Fruit fly (Drosophila melanogaster) whole organism, embryonic: ENCODE results near the gene Hsp110.

Source experiments
- Abd-B ChIP-seq: fragments of 200-800 bp; sonication (Bioruptor generic); optimal IDR thresholded peaks from 2 replicates; lab custom pipeline; 2018; ENCODE audit warnings: missing biosample characterization, mild to moderate bottlenecking, missing genetic modification characterization, moderate library complexity
- Ada2b ChIP-seq: fragments of 200-800 bp; sonication (Bioruptor generic); IDR thresholded peaks from 2 replicates; pipeline ENCODE4 v1.3.6; 2022; ENCODE audit warnings: missing biosample characterization, missing genetic modification characterization
- CG10267 ChIP-seq: fragments of 200-800 bp; sonication (Bioruptor generic); optimal IDR thresholded peaks from 2 replicates; lab custom pipeline; 2018; ENCODE audit warnings: missing biosample characterization, mild to moderate bottlenecking, missing genetic modification characterization, moderate library complexity
- CG10979 ChIP-seq: fragments of 200-800 bp; sonication (Bioruptor generic); optimal IDR thresholded peaks from 2 replicates; lab custom pipeline; 2018; ENCODE audit warnings: missing biosample characterization, mild to moderate bottlenecking, missing genetic modification characterization, moderate library complexity
- CG12155 ChIP-seq: fragments of 200-800 bp; sonication (Bioruptor generic); optimal IDR thresholded peaks from 3 replicates; lab custom pipeline; 2016; ENCODE audit warnings: missing biosample characterization, missing genetic modification characterization
- CG1233 ChIP-seq: fragments of 200-800 bp; sonication (Bioruptor generic); optimal IDR thresholded peaks from 4 replicates; lab custom pipeline; 2018; ENCODE audit warnings: missing biosample characterization, mild to moderate bottlenecking, missing genetic modification characterization
- CG13775 ChIP-seq: fragments of 200-800 bp; sonication (Bioruptor generic); optimal IDR thresholded peaks from 3 replicates; lab custom pipeline; 2017; ENCODE audit warnings: missing biosample characterization, mild to moderate bottlenecking, missing genetic modification characterization
- CG15601 ChIP-seq: fragments of 200-800 bp; sonication (Bioruptor generic); optimal IDR thresholded peaks from 3 replicates; lab custom pipeline; 2019; ENCODE audit warnings: missing biosample characterization, mild to moderate bottlenecking, missing genetic modification characterization, moderate library complexity
- CG16779 ChIP-seq: fragments of 200-800 bp; sonication (Bioruptor generic); IDR thresholded peaks from 2 replicates; pipeline ENCODE4 v1.3.6; 2022; ENCODE audit warnings: missing biosample characterization, missing genetic modification characterization
- CG1832 ChIP-seq: fragments of 200-800 bp; sonication (Bioruptor generic); optimal IDR thresholded peaks from 2 replicates; lab custom pipeline; 2017; ENCODE audit warnings: missing biosample characterization, mild to moderate bottlenecking, missing genetic modification characterization, inconsistent platforms
- CG3065 ChIP-seq: fragments of 200-800 bp; sonication (Bioruptor generic); optimal IDR thresholded peaks from 2 replicates; lab custom pipeline; 2016; ENCODE audit warnings: missing biosample characterization, missing genetic modification characterization
- CG34422 ChIP-seq: fragments of 200-800 bp; sonication (Bioruptor generic); IDR thresholded peaks from 3 replicates; pipeline ENCODE4 v1.3.6; 2022; ENCODE audit warnings: missing biosample characterization, missing genetic modification characterization
- CG7839 ChIP-seq: fragments of 200-800 bp; sonication (Bioruptor generic); optimal IDR thresholded peaks from 3 replicates; lab custom pipeline; 2018; ENCODE audit warnings: missing biosample characterization, mild to moderate bottlenecking, missing genetic modification characterization, moderate library complexity
- CG8359 ChIP-seq: fragments of 200-800 bp; sonication (Bioruptor generic); optimal IDR thresholded peaks from 2 replicates; lab custom pipeline; 2017; ENCODE audit warnings: missing biosample characterization, mild to moderate bottlenecking, missing genetic modification characterization, borderline replicate concordance
- CG9609 ChIP-seq: fragments of 200-800 bp; sonication (Bioruptor generic); optimal IDR thresholded peaks from 3 replicates; lab custom pipeline; 2016; ENCODE audit warnings: missing biosample characterization, missing genetic modification characterization
- CG9876 ChIP-seq: fragments of 200-800 bp; sonication (Bioruptor generic); optimal IDR thresholded peaks from 2 replicates; lab custom pipeline; 2016; ENCODE audit warnings: missing biosample characterization, missing genetic modification characterization
- Dip2 ChIP-seq: fragments of 200-800 bp; sonication (Bioruptor generic); IDR thresholded peaks from 2 replicates; pipeline ENCODE4 v1.3.6; 2022; ENCODE audit warnings: missing biosample characterization, missing genetic modification characterization
- Doc3 ChIP-seq: fragments of 200-800 bp; sonication (Bioruptor generic); IDR thresholded peaks from 3 replicates; pipeline ENCODE4 v1.3.6; 2022; ENCODE audit warnings: missing biosample characterization, missing genetic modification characterization; ENCODE audit not compliant: partially characterized antibody
- Fer3 ChIP-seq: fragments of 200-800 bp; sonication (Bioruptor generic); optimal IDR thresholded peaks from 2 replicates; lab custom pipeline; 2018; ENCODE audit warnings: missing biosample characterization, mild to moderate bottlenecking, missing genetic modification characterization, moderate library complexity
- HLH54F ChIP-seq: fragments of 200-800 bp; sonication (Bioruptor generic); optimal IDR thresholded peaks from 3 replicates; lab custom pipeline; 2016; ENCODE audit warnings: missing biosample characterization, missing genetic modification characterization
- Hmr ChIP-seq: fragments of 200-800 bp; sonication (Bioruptor generic); optimal IDR thresholded peaks from 3 replicates; lab custom pipeline; 2017; ENCODE audit warnings: mild to moderate bottlenecking, missing biosample characterization, missing genetic modification reagents, missing genetic modification characterization
- Hsf ChIP-seq: fragments of 200-800 bp; sonication (Bioruptor generic); optimal IDR thresholded peaks from 3 replicates; lab custom pipeline; 2016; ENCODE audit warnings: missing biosample characterization, missing genetic modification characterization
- MBD-R2 ChIP-seq: fragments of 200-800 bp; sonication (Bioruptor generic); IDR thresholded peaks from 2 replicates; pipeline ENCODE4 v1.3.6; 2022; ENCODE audit warnings: missing biosample characterization, missing genetic modification characterization
- Med ChIP-seq: fragments of 200-800 bp; sonication (Bioruptor generic); peaks from one replicate; lab custom pipeline; 2016; ENCODE audit warnings: missing biosample characterization, missing genetic modification characterization, mild to moderate bottlenecking, inconsistent platforms, moderate library complexity
- Neu2 ChIP-seq: fragments of 200-800 bp; sonication (Bioruptor generic); optimal IDR thresholded peaks from 3 replicates; lab custom pipeline; 2016; ENCODE audit warnings: missing biosample characterization, missing genetic modification characterization, borderline replicate concordance
- Ravus ChIP-seq: fragments of 200-800 bp; sonication (Bioruptor generic); IDR thresholded peaks from 2 replicates; pipeline ENCODE4 v1.3.6; 2022; ENCODE audit warnings: missing biosample characterization, missing genetic modification characterization
- Rfx ChIP-seq: fragments of 200-800 bp; sonication (Bioruptor generic); IDR thresholded peaks from 2 replicates; pipeline ENCODE4 v1.3.6; 2022; ENCODE audit warnings: missing biosample characterization, missing genetic modification characterization
- Six4 ChIP-seq: fragments of 200-800 bp; sonication (Bioruptor generic); optimal IDR thresholded peaks from 2 replicates; lab custom pipeline; 2016; ENCODE audit warnings: missing biosample characterization, missing genetic modification characterization
- Sry-δ ChIP-seq: fragments of 200-800 bp; sonication (Bioruptor generic); optimal IDR thresholded peaks from 2 replicates; lab custom pipeline; 2016; ENCODE audit warnings: missing biosample characterization, missing genetic modification characterization
- al ChIP-seq: fragments of 200-800 bp; sonication (Bioruptor generic); IDR thresholded peaks from 2 replicates; pipeline ENCODE4 v1.3.6; 2022; ENCODE audit warnings: missing biosample characterization, missing genetic modification characterization
- ash1 ChIP-seq: fragments of 200-800 bp; sonication (Bioruptor generic); optimal IDR thresholded peaks from 2 replicates; lab custom pipeline; 2018; ENCODE audit warnings: missing biosample characterization, mild to moderate bottlenecking, missing genetic modification characterization
- caup ChIP-seq: fragments of 200-800 bp; sonication (Bioruptor generic); optimal IDR thresholded peaks from 3 replicates; lab custom pipeline; 2017; ENCODE audit warnings: missing biosample characterization, mild to moderate bottlenecking, missing genetic modification characterization, moderate library complexity; ENCODE audit not compliant: severe bottlenecking
- chinmo ChIP-seq: fragments of 200-800 bp; sonication (Bioruptor generic); IDR thresholded peaks from 4 replicates; pipeline ENCODE4 v1.3.6; 2022; ENCODE audit warnings: missing biosample characterization, missing genetic modification characterization; ENCODE audit not compliant: partially characterized antibody
- dan ChIP-seq: fragments of 200-800 bp; sonication (Bioruptor generic); IDR thresholded peaks from 2 replicates; pipeline ENCODE4 v1.3.6; 2022; ENCODE audit warnings: missing biosample characterization, missing genetic modification characterization
- dmrt11E ChIP-seq: fragments of 200-800 bp; sonication (Bioruptor generic); optimal IDR thresholded peaks from 3 replicates; lab custom pipeline; 2018; ENCODE audit warnings: missing biosample characterization, mild to moderate bottlenecking, missing genetic modification characterization, moderate library complexity
- fu2 ChIP-seq: fragments of 200-800 bp; sonication (Bioruptor generic); optimal IDR thresholded peaks from 2 replicates; lab custom pipeline; 2016; ENCODE audit warnings: missing biosample characterization, missing genetic modification characterization
- gt ChIP-seq: fragments of 200-800 bp; sonication (Bioruptor generic); IDR thresholded peaks from 2 replicates; pipeline ENCODE4 v1.3.6; 2022; ENCODE audit warnings: missing biosample characterization, missing genetic modification characterization
- hkb ChIP-seq, 2 experiments: fragments of 200-800 bp in 1 of 2; fragments of >200 bp in 1 of 2; sonication (Bioruptor generic) in 1 of 2; IDR thresholded peaks in 1 of 2; optimal IDR thresholded peaks in 1 of 2; 2 replicates each; pipeline versions ENCODE4 v1.3.6 to Lab custom; 2017 to 2022; ENCODE audit warnings: missing biosample characterization in 1 of 2, missing genetic modification characterization in 1 of 2
- lbe ChIP-seq: fragments of 200-800 bp; sonication (Bioruptor generic); optimal IDR thresholded peaks from 2 replicates; lab custom pipeline; 2016; ENCODE audit warnings: missing biosample characterization, mild to moderate bottlenecking, missing genetic modification characterization
- p53 ChIP-seq: fragments of 200-800 bp; sonication (Bioruptor generic); optimal IDR thresholded peaks from 2 replicates; lab custom pipeline; 2016; ENCODE audit warnings: missing biosample characterization, missing genetic modification characterization
- pum ChIP-seq: fragments of 200-800 bp; sonication (Bioruptor generic); optimal IDR thresholded peaks from 2 replicates; lab custom pipeline; 2016; ENCODE audit warnings: missing biosample characterization, missing genetic modification characterization
- row ChIP-seq: fragments of 200-800 bp; sonication (Bioruptor generic); IDR thresholded peaks from 3 replicates; pipeline ENCODE4 v1.3.6; 2022; ENCODE audit warnings: missing biosample characterization, missing genetic modification characterization
- so ChIP-seq: fragments of 200-800 bp; sonication (Bioruptor generic); IDR thresholded peaks from 3 replicates; pipeline ENCODE4 v1.3.6; 2022; ENCODE audit warnings: missing biosample characterization, missing genetic modification characterization
- stwl ChIP-seq: fragments of 200-800 bp; sonication (Bioruptor generic); optimal IDR thresholded peaks from 3 replicates; lab custom pipeline; 2018; ENCODE audit warnings: missing biosample characterization, mild to moderate bottlenecking, missing genetic modification characterization, moderate library complexity
- tgo ChIP-seq: fragments of 200-800 bp; sonication (Bioruptor generic); IDR thresholded peaks from 3 replicates; pipeline ENCODE4 v1.3.6; 2022; ENCODE audit warnings: missing biosample characterization, missing genetic modification characterization
- trem ChIP-seq: fragments of 200-800 bp; optimal IDR thresholded peaks from 3 replicates; lab custom pipeline; 2019; ENCODE audit warnings: missing biosample characterization, mild to moderate bottlenecking, missing genetic modification characterization, moderate library complexity
- unpg ChIP-seq: fragments of 200-800 bp; sonication (Bioruptor generic); optimal IDR thresholded peaks from 3 replicates; lab custom pipeline; 2018; ENCODE audit warnings: missing biosample characterization, mild to moderate bottlenecking, missing genetic modification characterization, moderate library complexity
- vfl ChIP-seq: fragments of 200-800 bp; sonication (Bioruptor generic); optimal IDR thresholded peaks from 2 replicates; lab custom pipeline; 2016; ENCODE audit warnings: missing biosample characterization, missing genetic modification characterization

Hsp110 gene

DNA sequence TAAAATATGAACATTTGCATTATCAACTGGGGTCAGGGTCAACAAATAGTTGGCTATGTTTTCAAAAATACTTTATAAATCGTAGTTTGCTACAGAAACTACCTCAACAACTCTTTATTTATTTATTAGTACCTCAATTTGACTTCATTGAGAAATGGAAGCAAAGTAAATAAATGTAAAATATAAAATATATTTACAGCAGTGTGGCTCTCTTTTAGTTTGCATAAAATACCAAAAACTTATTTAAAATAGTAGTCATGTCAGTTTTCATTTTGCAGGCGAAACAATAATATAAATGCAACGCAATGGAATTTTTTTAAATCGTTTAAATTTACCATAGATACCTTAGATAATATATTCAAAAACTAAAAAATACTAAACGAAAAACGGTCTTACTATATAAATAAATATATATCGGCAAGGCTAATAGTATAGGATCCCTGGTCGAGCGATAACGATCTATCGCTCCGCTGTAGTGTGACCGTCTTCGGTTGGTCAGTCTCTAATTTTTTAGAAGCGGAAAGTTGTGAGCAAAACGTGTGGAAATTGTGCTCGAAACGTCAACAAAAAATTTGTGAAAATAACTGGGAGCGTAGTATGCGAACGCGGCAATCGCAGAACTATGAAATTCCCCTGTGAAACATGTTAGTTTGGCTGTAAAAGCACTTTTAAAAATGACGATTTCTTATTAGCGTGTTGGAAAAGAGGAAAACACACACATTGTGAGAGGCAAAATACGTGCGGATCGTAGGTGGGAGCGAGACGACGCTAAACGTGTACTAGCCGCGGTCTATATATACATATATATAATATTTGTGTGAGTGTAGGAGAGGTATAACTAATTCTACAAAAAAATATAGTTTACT lies 34.9 kb upstream of the Hsp110 start, which contains the start of the genes Nprl3 and upSET (continued):
- TF ChIP-seq chinmo (GFP tag; lab: Robert Waterston, UW) (peak; percentile 71; the same call in 1 of the 4 replicates), CG9876 (GFP tag; lab: Kevin White, UChicago) (no peak), Hmr (GFP tag; lab: Kevin White, UChicago) (peak; percentile 34), al (GFP tag; lab: Robert Waterston, UW) (no peak), row (GFP tag; lab: Robert Waterston, UW) (peak; percentile 54), CG16779 (GFP tag; lab: Robert Waterston, UW) (no peak), CG1832 (GFP tag; lab: Kevin White, UChicago) (peak; percentile 63), caup (no peak), CG9609 (GFP tag; lab: Kevin White, UChicago) (no peak), CG3065 (GFP tag; lab: Kevin White, UChicago) (no peak), Sry-δ (GFP tag; lab: Kevin White, UChicago) (peak; percentile 80), stwl (tag; lab: Kevin White, UChicago) (peak; percentile 77), trem (peak; percentile 88), Rfx (GFP tag; lab: Robert Waterston, UW) (peak; percentile 38; the same call in 1 of the 2 replicates), lbe (GFP tag; lab: Kevin White, UChicago) (no peak), Med (peak; percentile 81), CG12155 (GFP tag; lab: Kevin White, UChicago) (no peak), Hsf (GFP tag; lab: Kevin White, UChicago) (peak; percentile 20), Fer3 (no peak), pum (GFP tag; lab: Kevin White, UChicago) (no peak), fu2 (GFP tag; lab: Kevin White, UChicago) (no peak), MBD-R2 (GFP tag; lab: Robert Waterston, UW) (peak; percentile 24; the same call in 1 of the 2 replicates), CG7839 (tag; lab: Kevin White, UChicago) (peak; percentile 16), so (GFP tag; lab: Robert Waterston, UW) (no peak), HLH54F (GFP tag; lab: Kevin White, UChicago) (no peak), Doc3 (GFP tag; lab: Robert Waterston, UW) (peak; percentile 80), CG10979 (tag; lab: Kevin White, UChicago) (no peak), dmrt11E (tag; lab: Kevin White, UChicago) (no peak), Neu2 (GFP tag; lab: Kevin White, UChicago) (no peak), CG10267 (tag; lab: Kevin White, UChicago) (peak; percentile 63), tgo (GFP tag; lab: Robert Waterston, UW) (no peak), gt (no peak), p53 (GFP tag; lab: Kevin White, UChicago) (no peak), dan (GFP tag; lab: Robert Waterston, UW) (no peak), unpg (GFP tag; lab: Kevin White, UChicago) (peak; percentile 6), Ravus (GFP tag; lab: Robert Waterston, UW) (no peak), Ada2b (GFP tag; lab: Robert Waterston, UW) (no peak), vfl (GFP tag; lab: Kevin White, UChicago) (no peak), CG15601 (tag; lab: Kevin White, UChicago) (peak; percentile 24), hkb (optimal IDR thresholded peaks at IDR 0.05; lab: Kevin White, UChicago) (no peak), hkb (GFP tag; IDR thresholded peaks at IDR 0.05; lab: Robert Waterston, UW) (0 out of 2 replicates have a peak, but pooled peaks have one; percentile 24), CG34422 (GFP tag; lab: Robert Waterston, UW) (peak; percentile 34; the same call in 1 of the 3 replicates), CG8359 (GFP tag; lab: Kevin White, UChicago) (no peak), CG13775 (peak; percentile 18), ash1 (GFP tag; lab: Kevin White, UChicago) (no peak), Six4 (GFP tag; lab: Kevin White, UChicago) (no peak), CG1233 (GFP tag; lab: Kevin White, UChicago) (no peak), Dip2 (no peak), Abd-B (GFP tag; lab: Kevin White, UChicago) (peak; percentile 38)
